Fruit fly (Drosophila melanogaster): ENCODE data around the gene Pgk.

Pgk gene

dm6 chr2L:2723100-2723499 lies 29.8 kb downstream of the Pgk start (continued):
- no peak for TF ChIP-seq vnd (GFP tag; IDR thresholded peaks at IDR 0.05; ENCODE audit: partially characterized antibody)
- no peak for TF ChIP-seq CG17568 (GFP tag; optimal IDR thresholded peaks at IDR 0.05)
- 0 out of 3 replicates have a peak, but pooled peaks have one; percentile 31 for TF ChIP-seq Dbx (GFP tag; IDR thresholded peaks at IDR 0.05)
- no peak for TF ChIP-seq CG2712 (tag; optimal IDR thresholded peaks at IDR 0.05)
- TF ChIP-seq Fer3 (tag; optimal IDR thresholded peaks at IDR 0.05) = peak; percentile 36
- no peak for TF ChIP-seq vfl (GFP tag; optimal IDR thresholded peaks at IDR 0.05)
- TF ChIP-seq CG11247 (GFP tag; IDR thresholded peaks at IDR 0.05) = no peak
- TF ChIP-seq Bgb (GFP tag; IDR thresholded peaks at IDR 0.05; ENCODE audit: partially characterized antibody) = no peak
- TF ChIP-seq CG8281 (tag; optimal IDR thresholded peaks at IDR 0.05) = no peak
- TF ChIP-seq luna (GFP tag; optimal IDR thresholded peaks at IDR 0.05) = no peak
- TF ChIP-seq Trl (optimal IDR thresholded peaks at IDR 0.05) = no peak
- no peak for TF ChIP-seq Trl (GFP tag; optimal IDR thresholded peaks at IDR 0.05)
- no peak for TF ChIP-seq CG14965 (GFP tag; optimal IDR thresholded peaks at IDR 0.05; ENCODE audit: borderline replicate concordance)
- TF ChIP-seq CG15073 (GFP tag; optimal IDR thresholded peaks at IDR 0.05) = no peak
- TF ChIP-seq CG31441 (GFP tag; IDR thresholded peaks at IDR 0.05) = no peak
- TF ChIP-seq Hsf (GFP tag; optimal IDR thresholded peaks at IDR 0.05) = no peak
- TF ChIP-seq CG6254 (GFP tag; optimal IDR thresholded peaks at IDR 0.05) = no peak
- TF ChIP-seq CG12659 (GFP tag; optimal IDR thresholded peaks at IDR 0.05) = peak; percentile 14
- TF ChIP-seq Sox102F (GFP tag; optimal IDR thresholded peaks at IDR 0.05) = peak; percentile 19
- no peak for TF ChIP-seq Ptx1 (GFP tag; IDR thresholded peaks at IDR 0.05)
- TF ChIP-seq CG8290 (GFP tag; optimal IDR thresholded peaks at IDR 0.05) = no peak
- peak in 1 of 2 experiments; percentile 63 for TF ChIP-seq CG8290 (tag; optimal IDR thresholded peaks at IDR 0.05)
- TF ChIP-seq gcm2 (GFP tag; optimal IDR thresholded peaks at IDR 0.05) = no peak
- no peak for TF ChIP-seq Myb (GFP tag; optimal IDR thresholded peaks at IDR 0.05)
- TF ChIP-seq al (GFP tag; IDR thresholded peaks at IDR 0.05) = no peak
- no peak for TF ChIP-seq CG3407 (GFP tag; optimal IDR thresholded peaks at IDR 0.05)
- no peak for TF ChIP-seq Bdp1 (GFP tag; optimal IDR thresholded peaks at IDR 0.05)
- TF ChIP-seq CG18476 (GFP tag; optimal IDR thresholded peaks at IDR 0.05) = no peak
- no peak for TF ChIP-seq Xbp1 (GFP tag; optimal IDR thresholded peaks at IDR 0.05)
- TF ChIP-seq CG11695 (GFP tag; IDR thresholded peaks at IDR 0.05) = 0 out of 3 replicates have a peak, but pooled peaks have one; percentile 8
- TF ChIP-seq CG17328 (GFP tag; IDR thresholded peaks at IDR 0.05) = no peak
- TF ChIP-seq ci (GFP tag; IDR thresholded peaks at IDR 0.05) = no peak
- TF ChIP-seq Ets97D (GFP tag; optimal IDR thresholded peaks at IDR 0.05) = no peak
- TF ChIP-seq CG3995 (GFP tag; optimal IDR thresholded peaks at IDR 0.05) = no peak
- TF ChIP-seq slp2 (GFP tag; optimal IDR thresholded peaks at IDR 0.05) = no peak
- TF ChIP-seq CG14860 (GFP tag; IDR thresholded peaks at IDR 0.05; ENCODE audit: partially characterized antibody) = no peak
- peak; percentile 31 for TF ChIP-seq grau (tag; optimal IDR thresholded peaks at IDR 0.05)
- TF ChIP-seq schlank (tag; optimal IDR thresholded peaks at IDR 0.05) = no peak
- no peak for TF ChIP-seq br (optimal IDR thresholded peaks at IDR 0.05)
- no peak for TF ChIP-seq pum (GFP tag; optimal IDR thresholded peaks at IDR 0.05)
- TF ChIP-seq CG10147 (GFP tag; optimal IDR thresholded peaks at IDR 0.05) = no peak
- no peak for TF ChIP-seq Drgx (GFP tag; IDR thresholded peaks at IDR 0.05)
- TF ChIP-seq CG13624 (GFP tag; optimal IDR thresholded peaks at IDR 0.05) = peak; percentile 5
- no peak for TF ChIP-seq cg (GFP tag; optimal IDR thresholded peaks at IDR 0.05)
- TF ChIP-seq ftz-f1 (GFP tag; optimal IDR thresholded peaks at IDR 0.05) = no peak
- no peak for TF ChIP-seq z (GFP tag; IDR thresholded peaks at IDR 0.05)
- TF ChIP-seq CG4617 (GFP tag; optimal IDR thresholded peaks at IDR 0.05; ENCODE audit: borderline replicate concordance) = no peak
